5 fruit fly cellular contexts compared by ENCODE assay signal in the genomic region with DNA sequence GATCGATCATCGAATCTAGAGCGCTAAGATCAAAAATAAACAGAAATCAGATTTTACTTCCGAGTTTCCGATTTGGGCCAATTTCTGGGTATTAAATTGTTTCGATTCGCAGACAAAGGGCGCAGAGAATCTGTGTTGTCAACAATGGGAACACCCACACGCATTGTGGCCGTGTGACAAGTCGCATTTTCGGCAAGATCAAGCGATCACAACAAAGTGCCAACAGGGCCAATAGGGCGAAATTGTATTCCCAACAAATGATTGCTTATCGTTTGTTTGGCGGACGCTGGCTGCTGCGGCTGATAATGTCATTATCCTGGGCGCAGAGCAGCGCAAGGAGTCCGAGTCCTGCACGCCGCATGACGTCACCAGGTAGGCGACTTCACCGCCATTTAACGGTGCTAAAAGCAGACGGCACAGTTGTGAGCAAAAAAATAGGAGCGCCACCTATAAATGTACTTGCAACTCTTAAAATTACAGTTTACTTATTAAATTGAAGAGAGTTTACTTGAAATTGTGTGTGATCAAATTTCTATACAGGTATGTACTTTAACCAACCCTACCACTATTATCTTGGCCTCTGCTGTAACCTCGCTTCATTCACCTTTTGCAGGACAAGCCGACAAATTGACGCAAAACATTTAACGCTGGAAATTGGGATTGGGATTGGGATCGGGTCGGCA.
TF ChIP-seq lines count a peak whose summit lies in the region.

No protein-coding gene starts in this region.

- TF ChIP-seq CTCF in whole organism, embryonic (GFP tag; optimal IDR thresholded peaks at IDR 0.05; lab: Kevin White, UChicago), result no peak

TF ChIP-seq in whole organism, adult, 20 proteins besides CTCF, POLR2A, EP300 and RAD21:
- TF ChIP-seq bab1 (GFP tag; optimal IDR thresholded peaks at IDR 0.05; lab: Kevin White, UChicago) (peak; percentile 55), CG11617 (GFP tag; optimal IDR thresholded peaks at IDR 0.05; lab: Kevin White, UChicago) (no peak), Clk (GFP tag; optimal IDR thresholded peaks at IDR 0.05; lab: Kevin White, UChicago) (no peak), Mnt (GFP tag; optimal IDR thresholded peaks at IDR 0.05; lab: Kevin White, UChicago) (no peak), ovo (GFP tag; optimal IDR thresholded peaks at IDR 0.05; lab: Kevin White, UChicago) (no peak)

TF ChIP-seq in whole organism, embryonic, 481 proteins besides CTCF, POLR2A, EP300 and RAD21 (continues in another document):
- TF ChIP-seq CG6254 (GFP tag; optimal IDR thresholded peaks at IDR 0.05; lab: Kevin White, UChicago) (peak; percentile 54), CG6854 (GFP tag; optimal IDR thresholded peaks at IDR 0.05; lab: Kevin White, UChicago) (no peak), nerfin-1 (tag; optimal IDR thresholded peaks at IDR 0.05; lab: Kevin White, UChicago) (peak; percentile 20), lola (GFP tag; optimal IDR thresholded peaks at IDR 0.05; lab: Kevin White, UChicago) (peak in 1 of 3 experiments; percentile 86), danr (GFP tag; IDR thresholded peaks at IDR 0.05; lab: Robert Waterston, UW) (0 out of 2 replicates have a peak, but pooled peaks have one; percentile 45), Gug (GFP tag; IDR thresholded peaks at IDR 0.05; lab: Robert Waterston, UW) (peak; percentile 40; the same call in 2 of the 4 replicates), CG33213 (GFP tag; optimal IDR thresholded peaks at IDR 0.05; lab: Kevin White, UChicago) (peak; percentile 52), tap (tag; optimal IDR thresholded peaks at IDR 0.05; lab: Kevin White, UChicago) (no peak), nau (GFP tag; optimal IDR thresholded peaks at IDR 0.05; lab: Kevin White, UChicago) (no peak), CG6689 (GFP tag; IDR thresholded peaks at IDR 0.05; lab: Robert Waterston, UW) (peak; percentile 77), CG2116 (GFP tag; optimal IDR thresholded peaks at IDR 0.05; lab: Kevin White, UChicago) (peak; percentile 28), gem (tag; optimal IDR thresholded peaks at IDR 0.05; lab: Kevin White, UChicago) (peak; percentile 78), CG9876 (GFP tag; optimal IDR thresholded peaks at IDR 0.05; lab: Kevin White, UChicago) (no peak), ab (GFP tag; optimal IDR thresholded peaks at IDR 0.05; lab: Kevin White, UChicago) (peak; percentile 14), CG7271 (tag; optimal IDR thresholded peaks at IDR 0.05; lab: Kevin White, UChicago) (peak; percentile 98), dm (GFP tag; optimal IDR thresholded peaks at IDR 0.05; lab: Kevin White, UChicago) (peak; percentile 19), caup (GFP tag; optimal IDR thresholded peaks at IDR 0.05; lab: Kevin White, UChicago; ENCODE audit: severe bottlenecking) (peak; percentile 20), CG18262 (tag; optimal IDR thresholded peaks at IDR 0.05; lab: Kevin White, UChicago) (peak; percentile 81), CG31441 (GFP tag; IDR thresholded peaks at IDR 0.05; lab: Robert Waterston, UW) (peak; percentile 67)

TF ChIP-seq in whole organism, prepupa, 60 proteins besides CTCF, POLR2A, EP300 and RAD21 (continues in another document):
- TF ChIP-seq fkh (GFP tag; optimal IDR thresholded peaks at IDR 0.05; lab: Kevin White, UChicago) (no peak), Sox15 (GFP tag; optimal IDR thresholded peaks at IDR 0.05; lab: Kevin White, UChicago) (peak; percentile 2), svp (GFP tag; lab: Kevin White, UChicago) (no peak), CG16779 (tag; optimal IDR thresholded peaks at IDR 0.05; lab: Kevin White, UChicago) (no peak), CG4318 (GFP tag; optimal IDR thresholded peaks at IDR 0.05; lab: Kevin White, UChicago) (no peak), CG9139 (GFP tag; optimal IDR thresholded peaks at IDR 0.05; lab: Kevin White, UChicago) (no peak), CG32006 (GFP tag; optimal IDR thresholded peaks at IDR 0.05; lab: Kevin White, UChicago) (peak; percentile 36), net (GFP tag; optimal IDR thresholded peaks at IDR 0.05; lab: Kevin White, UChicago) (peak; percentile 8), Hr39 (GFP tag; optimal IDR thresholded peaks at IDR 0.05; lab: Kevin White, UChicago) (peak; percentile 70), cyc (GFP tag; optimal IDR thresholded peaks at IDR 0.05; lab: Kevin White, UChicago) (peak; percentile 49), CG1621 (tag; optimal IDR thresholded peaks at IDR 0.05; lab: Kevin White, UChicago) (peak; percentile 62), CG6808 (GFP tag; optimal IDR thresholded peaks at IDR 0.05; lab: Kevin White, UChicago) (peak; percentile 35), CG11902 (GFP tag; optimal IDR thresholded peaks at IDR 0.05; lab: Kevin White, UChicago) (peak; percentile 14), CG10631 (GFP tag; optimal IDR thresholded peaks at IDR 0.05; lab: Kevin White, UChicago) (peak; percentile 16), CG7368 (GFP tag; optimal IDR thresholded peaks at IDR 0.05; lab: Kevin White, UChicago) (no peak), CG8632 (GFP tag; optimal IDR thresholded peaks at IDR 0.05; lab: Kevin White, UChicago) (peak; percentile 34), Hr4 (GFP tag; optimal IDR thresholded peaks at IDR 0.05; lab: Kevin White, UChicago) (peak; percentile 37), CG10669 (GFP tag; optimal IDR thresholded peaks at IDR 0.05; lab: Kevin White, UChicago) (peak; percentile 36), Eip78C (GFP tag; lab: Kevin White, UChicago) (no peak), Blimp-1 (GFP tag; optimal IDR thresholded peaks at IDR 0.05; lab: Kevin White, UChicago) (no peak), CG6276 (GFP tag; optimal IDR thresholded peaks at IDR 0.05; lab: Kevin White, UChicago) (no peak)

TF ChIP-seq in whole organism, pupa, 21 proteins besides CTCF, POLR2A, EP300 and RAD21:
- TF ChIP-seq gl (tag; optimal IDR thresholded peaks at IDR 0.05; lab: Kevin White, UChicago) (no peak), CG13204 (GFP tag; optimal IDR thresholded peaks at IDR 0.05; lab: Kevin White, UChicago) (no peak), CG17806 (tag; optimal IDR thresholded peaks at IDR 0.05; lab: Kevin White, UChicago) (peak; percentile 38), CG9948 (tag; optimal IDR thresholded peaks at IDR 0.05; lab: Kevin White, UChicago) (peak; percentile 49), CG15710 (tag; optimal IDR thresholded peaks at IDR 0.05; lab: Kevin White, UChicago) (peak; percentile 67), CG34367 (tag; optimal IDR thresholded peaks at IDR 0.05; lab: Kevin White, UChicago) (peak; percentile 63), Pif1B (GFP tag; optimal IDR thresholded peaks at IDR 0.05; lab: Kevin White, UChicago) (no peak), EcR (GFP tag; optimal IDR thresholded peaks at IDR 0.05; lab: Kevin White, UChicago) (no peak), Pif1A (GFP tag; optimal IDR thresholded peaks at IDR 0.05; lab: Kevin White, UChicago) (no peak), D1 (tag; optimal IDR thresholded peaks at IDR 0.05; lab: Kevin White, UChicago) (no peak), Snoo (tag; optimal IDR thresholded peaks at IDR 0.05; lab: Kevin White, UChicago) (no peak), rn (GFP tag; IDR thresholded peaks at IDR 0.05; lab: Robert Waterston, UW) (peak; percentile 25; the same call in 1 of the 2 replicates), CG14655 (GFP tag; optimal IDR thresholded peaks at IDR 0.05; lab: Kevin White, UChicago) (peak; percentile 36), Ets98B (GFP tag; IDR thresholded peaks at IDR 0.05; lab: Robert Waterston, UW) (peak; percentile 48; the same call in 1 of the 2 replicates), CG8301 (tag; optimal IDR thresholded peaks at IDR 0.05; lab: Kevin White, UChicago) (peak; percentile 15), fd96Ca (GFP tag; IDR thresholded peaks at IDR 0.05; lab: Robert Waterston, UW) (peak; percentile 56; the same call in 2 of the 3 replicates), CG8159 (tag; optimal IDR thresholded peaks at IDR 0.05; lab: Kevin White, UChicago) (peak; percentile 49), CG12605 (GFP tag; IDR thresholded peaks at IDR 0.05; lab: Robert Waterston, UW) (0 out of 2 replicates have a peak, but pooled peaks have one; percentile 35), CG10348 (GFP tag; IDR thresholded peaks at IDR 0.05; lab: Robert Waterston, UW) (no peak), CG32121 (GFP tag; IDR thresholded peaks at IDR 0.05; lab: Robert Waterston, UW) (no peak), CG4496 (GFP tag; IDR thresholded peaks at IDR 0.05; lab: Robert Waterston, UW) (peak; percentile 79)

TF ChIP-seq in whole organism, wandering third instar larva, 38 proteins besides CTCF, POLR2A, EP300 and RAD21 (continues in another document):
- TF ChIP-seq Hr78 (GFP tag; optimal IDR thresholded peaks at IDR 0.05; lab: Kevin White, UChicago) (no peak), Abd-B (GFP tag; optimal IDR thresholded peaks at IDR 0.05; lab: Kevin White, UChicago) (no peak), lola (GFP tag; optimal IDR thresholded peaks at IDR 0.05; lab: Kevin White, UChicago) (no peak), dmrt93B (GFP tag; optimal IDR thresholded peaks at IDR 0.05; lab: Kevin White, UChicago) (peak; percentile 13), Jra (GFP tag; optimal IDR thresholded peaks at IDR 0.05; lab: Kevin White, UChicago) (no peak), brk (GFP tag; optimal IDR thresholded peaks at IDR 0.05; lab: Kevin White, UChicago) (no peak), jim (GFP tag; optimal IDR thresholded peaks at IDR 0.05; lab: Kevin White, UChicago) (no peak), HLH106 (tag; optimal IDR thresholded peaks at IDR 0.05; lab: Kevin White, UChicago) (peak; percentile 54), Dfd (GFP tag; optimal IDR thresholded peaks at IDR 0.05; lab: Kevin White, UChicago) (no peak), psq (GFP tag; optimal IDR thresholded peaks at IDR 0.05; lab: Kevin White, UChicago) (peak; percentile 23), woc (GFP tag; optimal IDR thresholded peaks at IDR 0.05; lab: Kevin White, UChicago) (no peak), Mio (GFP tag; optimal IDR thresholded peaks at IDR 0.05; lab: Kevin White, UChicago) (no peak), sv (GFP tag; optimal IDR thresholded peaks at IDR 0.05; lab: Kevin White, UChicago) (peak; percentile 18), Hr83 (GFP tag; optimal IDR thresholded peaks at IDR 0.05; lab: Kevin White, UChicago; ENCODE audit: poor library complexity, severe bottlenecking) (no peak), Dif (GFP tag; optimal IDR thresholded peaks at IDR 0.05; lab: Kevin White, UChicago; ENCODE audit: partially characterized antibody) (no peak), foxo (GFP tag; optimal IDR thresholded peaks at IDR 0.05; lab: Kevin White, UChicago) (peak in 1 of 2 experiments; percentile 59), CG32264 (GFP tag; optimal IDR thresholded peaks at IDR 0.05; lab: Kevin White, UChicago) (no peak), dsf (GFP tag; optimal IDR thresholded peaks at IDR 0.05; lab: Kevin White, UChicago; ENCODE audit: borderline replicate concordance) (no peak), GATAd (GFP tag; optimal IDR thresholded peaks at IDR 0.05; lab: Kevin White, UChicago) (no peak), N (GFP tag; optimal IDR thresholded peaks at IDR 0.05; lab: Kevin White, UChicago) (no peak), h (GFP tag; optimal IDR thresholded peaks at IDR 0.05; lab: Kevin White, UChicago) (peak; percentile 46), Vsx2 (GFP tag; optimal IDR thresholded peaks at IDR 0.05; lab: Kevin White, UChicago; ENCODE audit: partially characterized antibody) (no peak), usp (GFP tag; optimal IDR thresholded peaks at IDR 0.05; lab: Kevin White, UChicago) (no peak), CrebA (GFP tag; optimal IDR thresholded peaks at IDR 0.05; lab: Kevin White, UChicago; ENCODE audit: borderline replicate concordance) (no peak)
